Worm (Caenorhabditis elegans): Measurements from ENCODE around the gene W02D7.6.
A peak's percentile ranks its signal among the peaks of the same experiment; 100 is the strongest.

The W02D7.6 gene

DNA sequence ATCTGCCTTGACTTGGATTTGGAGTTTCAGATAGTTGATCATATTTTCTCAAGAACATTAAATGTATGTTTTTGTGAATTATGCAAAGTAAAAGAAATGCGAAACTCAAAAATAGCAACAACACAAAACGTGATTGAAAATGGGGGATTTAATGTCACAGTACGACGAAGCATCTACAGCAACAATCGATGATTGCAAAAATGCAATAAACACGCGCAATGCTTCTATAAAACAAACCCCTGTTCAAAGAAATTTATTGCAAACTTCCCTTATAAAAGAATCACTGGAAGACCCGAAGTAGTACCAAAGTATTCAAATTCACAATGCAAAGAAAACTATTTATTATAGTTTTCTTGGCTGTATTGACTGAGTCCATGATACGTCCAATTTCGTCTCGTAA is 16.8 kb upstream of the W02D7.6 start, which contains the start of gene clec-219:
TSS of gene clec-219 (plus strand) at position 301 of the 400 bp plus-strand sequence.
- TF ChIP-seq nhr-12 (tag; optimal IDR thresholded peaks at IDR 0.05) (no peak), nhr-10 (tag; optimal IDR thresholded peaks at IDR 0.05) (no peak), R02D3.7 (tag; optimal IDR thresholded peaks at IDR 0.05) (no peak), unc-55 (GFP tag; optimal IDR thresholded peaks at IDR 0.05) (no peak), ztf-11 (tag; optimal IDR thresholded peaks at IDR 0.05) (no peak), elt-1 (tag; optimal IDR thresholded peaks at IDR 0.05) (no peak), ceh-82 (tag; optimal IDR thresholded peaks at IDR 0.05) (no peak), skn-1 (tag; optimal IDR thresholded peaks at IDR 0.05) (no peak)

DNA sequence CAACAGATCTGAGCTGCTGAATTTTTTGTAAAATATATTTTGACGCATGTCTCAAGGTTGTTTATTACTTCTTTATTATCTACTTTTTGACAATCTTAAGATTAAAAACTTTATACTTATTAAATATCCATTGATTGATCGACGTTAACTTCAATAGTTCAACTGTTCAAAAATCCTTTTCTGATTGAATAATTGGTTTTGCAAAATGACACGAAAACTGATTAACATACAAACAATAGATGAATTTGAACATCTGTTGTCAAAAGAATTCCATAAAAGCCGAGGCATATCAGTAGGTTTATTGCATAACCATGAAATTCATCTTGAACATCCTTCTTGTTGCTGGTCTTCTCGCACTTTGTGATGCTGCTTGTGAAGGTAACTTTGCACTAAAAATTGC is 9.9 kb upstream of the W02D7.6 start, which contains the start of gene W02D7.12:
TSS of gene W02D7.12 (plus strand) at position 301 of the 400 bp plus-strand sequence.
- TF ChIP-seq sma-3 (GFP tag; optimal IDR thresholded peaks at IDR 0.05), result no peak
- no peak for TF ChIP-seq ztf-4 (tag; optimal IDR thresholded peaks at IDR 0.05)
- no peak for TF ChIP-seq mab-5 (tag; optimal IDR thresholded peaks at IDR 0.05)
- TF ChIP-seq egl-27 (tag; optimal IDR thresholded peaks at IDR 0.05), result no peak
- no peak for TF ChIP-seq ceh-16 (tag; optimal IDR thresholded peaks at IDR 0.05)
- no peak for TF ChIP-seq nhr-21 (tag; optimal IDR thresholded peaks at IDR 0.05)
- no peak for TF ChIP-seq ama-1 (optimal IDR thresholded peaks at IDR 0.05)
- TF ChIP-seq blmp-1 (tag; optimal IDR thresholded peaks at IDR 0.05; ENCODE audit: insufficient read depth), result no peak
- no peak for TF ChIP-seq mdl-1 (tag; optimal IDR thresholded peaks at IDR 0.05)
- TF ChIP-seq skn-1 (tag; optimal IDR thresholded peaks at IDR 0.05), result no peak
- no peak for TF ChIP-seq peb-1 (tag; optimal IDR thresholded peaks at IDR 0.05)
- TF ChIP-seq nhr-11 (tag; optimal IDR thresholded peaks at IDR 0.05), result no peak
- no peak for TF ChIP-seq sem-4 (tag; optimal IDR thresholded peaks at IDR 0.05)
- TF ChIP-seq unc-62 (GFP tag; optimal IDR thresholded peaks at IDR 0.05), result no peak
- TF ChIP-seq sma-9 (GFP tag; optimal IDR thresholded peaks at IDR 0.05), result no peak
- TF ChIP-seq sma-9 (tag; optimal IDR thresholded peaks at IDR 0.05), result no peak
- no peak for TF ChIP-seq elt-1 (tag; optimal IDR thresholded peaks at IDR 0.05)
- no peak for TF ChIP-seq ceh-82 (tag; optimal IDR thresholded peaks at IDR 0.05)
- no peak for TF ChIP-seq snpc-4 (tag; optimal IDR thresholded peaks at IDR 0.05)
- no peak for TF ChIP-seq nhr-23 (tag; optimal IDR thresholded peaks at IDR 0.05)
- no peak for TF ChIP-seq nhr-77 (tag; optimal IDR thresholded peaks at IDR 0.05)

DNA sequence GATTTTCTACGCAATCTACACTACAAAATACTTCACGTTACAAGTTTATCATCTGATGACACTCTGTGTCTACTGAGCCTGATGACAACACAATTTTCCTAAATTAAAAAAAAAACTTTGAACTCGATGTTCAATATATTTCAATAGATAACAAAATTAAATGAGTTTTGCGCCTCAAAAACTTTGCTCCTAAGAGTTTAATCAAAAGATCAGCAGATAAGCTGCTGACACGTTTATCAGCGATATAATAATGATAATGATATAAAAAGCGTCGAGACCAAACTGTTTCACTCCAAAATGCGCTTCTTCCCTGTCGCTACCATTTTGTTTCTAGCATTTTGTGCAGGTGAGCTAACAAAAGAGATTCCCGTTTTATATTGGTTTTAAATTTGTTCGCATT is 6.4 kb upstream of the W02D7.6 start, which contains the start of gene clec-218:
TSS of gene clec-218 (plus strand) at position 262 of the 400 bp plus-strand sequence.
- no peak for TF ChIP-seq elt-1 (tag; optimal IDR thresholded peaks at IDR 0.05)
- TF ChIP-seq nhr-77 (tag; optimal IDR thresholded peaks at IDR 0.05), result no peak
- no peak for TF ChIP-seq crh-2 (tag; optimal IDR thresholded peaks at IDR 0.05)
- no peak for TF ChIP-seq mdl-1 (tag; optimal IDR thresholded peaks at IDR 0.05)
- peak; percentile 19 for TF ChIP-seq fos-1 (tag; optimal IDR thresholded peaks at IDR 0.05)
- no peak for TF ChIP-seq gmeb-1 (tag; optimal IDR thresholded peaks at IDR 0.05)
- peak; percentile 68 for TF ChIP-seq sma-9 (GFP tag; optimal IDR thresholded peaks at IDR 0.05)
- TF ChIP-seq sma-9 (tag; optimal IDR thresholded peaks at IDR 0.05), result no peak
- TF ChIP-seq ceh-16 (tag; optimal IDR thresholded peaks at IDR 0.05), result no peak
- TF ChIP-seq skn-1 (tag; optimal IDR thresholded peaks at IDR 0.05), result no peak

- TF ChIP-seq fos-1 (tag; optimal IDR thresholded peaks at IDR 0.05) (peak; percentile 60), lin-13 (GFP tag; optimal IDR thresholded peaks at IDR 0.05) (no peak), crh-2 (tag; optimal IDR thresholded peaks at IDR 0.05) (peak; percentile 37), aly-2 (tag; optimal IDR thresholded peaks at IDR 0.05) (no peak), skn-1 (tag; optimal IDR thresholded peaks at IDR 0.05) (no peak), nhr-77 (tag; optimal IDR thresholded peaks at IDR 0.05) (no peak), ztf-4 (tag; optimal IDR thresholded peaks at IDR 0.05) (no peak), nhr-23 (tag; optimal IDR thresholded peaks at IDR 0.05) (no peak), nhr-12 (tag; optimal IDR thresholded peaks at IDR 0.05) (no peak), dmd-4 (tag; optimal IDR thresholded peaks at IDR 0.05) (no peak)
These were observed 5.7 kb upstream of the W02D7.6 start for ce11 chrV:8307013-8307412.

- no peak for TF ChIP-seq nhr-10 (tag; optimal IDR thresholded peaks at IDR 0.05)
- no peak for TF ChIP-seq nhr-12 (tag; optimal IDR thresholded peaks at IDR 0.05)
- no peak for TF ChIP-seq skn-1 (tag; optimal IDR thresholded peaks at IDR 0.05)
- no peak for TF ChIP-seq unc-39 (tag; optimal IDR thresholded peaks at IDR 0.05)
- TF ChIP-seq ama-1 (optimal IDR thresholded peaks at IDR 0.05), result no peak
- no peak for TF ChIP-seq C34F6.9 (tag; optimal IDR thresholded peaks at IDR 0.05)
- TF ChIP-seq elt-1 (tag; optimal IDR thresholded peaks at IDR 0.05), result no peak
- no peak for TF ChIP-seq nhr-129 (tag; optimal IDR thresholded peaks at IDR 0.05)
- no peak for TF ChIP-seq sem-4 (tag; optimal IDR thresholded peaks at IDR 0.05)
- no peak for TF ChIP-seq blmp-1 (tag; optimal IDR thresholded peaks at IDR 0.05; ENCODE audit: insufficient read depth)
- TF ChIP-seq zag-1 (tag; optimal IDR thresholded peaks at IDR 0.05), result no peak
- no peak for TF ChIP-seq sma-9 (GFP tag; optimal IDR thresholded peaks at IDR 0.05)
- no peak for TF ChIP-seq sma-9 (tag; optimal IDR thresholded peaks at IDR 0.05)
- TF ChIP-seq nhr-237 (tag; optimal IDR thresholded peaks at IDR 0.05), result no peak
These were observed 5.1 kb upstream of the W02D7.6 start, which contains the start of gene W02D7.8 for ce11 chrV:8306366-8306765. Gene W02D7.8 (minus strand): TSS chrV:8306466.

Measured in whole organism, L2 larva.